Fruit fly (Drosophila melanogaster) Kc167 (cell line): ENCODE data around the gene Arglu1.

Experiments
- Myc ChIP-seq: fragments of >200 bp; optimal IDR thresholded peaks from 2 replicates; lab custom pipeline; 2017; ENCODE audit warnings: missing external identifiers
- Sin3A ChIP-seq: fragments of >200 bp; optimal IDR thresholded peaks from 2 replicates; lab custom pipeline; 2018; ENCODE audit warnings: missing external identifiers
- h ChIP-seq: fragments of >200 bp; optimal IDR thresholded peaks from 3 replicates; lab custom pipeline; 2018; ENCODE audit warnings: missing external identifiers
- insv ChIP-seq: fragments of >200 bp; optimal IDR thresholded peaks from 3 replicates; lab custom pipeline; 2018; ENCODE audit warnings: missing external identifiers
- psq ChIP-seq: fragments of >200 bp; optimal IDR thresholded peaks from 2 replicates; lab custom pipeline; 2017; ENCODE audit warnings: missing external identifiers
- ttk ChIP-seq: sonication (Bioruptor generic); optimal IDR thresholded peaks from 2 replicates; lab custom pipeline; 2017; ENCODE audit warnings: missing external identifiers

DNA sequence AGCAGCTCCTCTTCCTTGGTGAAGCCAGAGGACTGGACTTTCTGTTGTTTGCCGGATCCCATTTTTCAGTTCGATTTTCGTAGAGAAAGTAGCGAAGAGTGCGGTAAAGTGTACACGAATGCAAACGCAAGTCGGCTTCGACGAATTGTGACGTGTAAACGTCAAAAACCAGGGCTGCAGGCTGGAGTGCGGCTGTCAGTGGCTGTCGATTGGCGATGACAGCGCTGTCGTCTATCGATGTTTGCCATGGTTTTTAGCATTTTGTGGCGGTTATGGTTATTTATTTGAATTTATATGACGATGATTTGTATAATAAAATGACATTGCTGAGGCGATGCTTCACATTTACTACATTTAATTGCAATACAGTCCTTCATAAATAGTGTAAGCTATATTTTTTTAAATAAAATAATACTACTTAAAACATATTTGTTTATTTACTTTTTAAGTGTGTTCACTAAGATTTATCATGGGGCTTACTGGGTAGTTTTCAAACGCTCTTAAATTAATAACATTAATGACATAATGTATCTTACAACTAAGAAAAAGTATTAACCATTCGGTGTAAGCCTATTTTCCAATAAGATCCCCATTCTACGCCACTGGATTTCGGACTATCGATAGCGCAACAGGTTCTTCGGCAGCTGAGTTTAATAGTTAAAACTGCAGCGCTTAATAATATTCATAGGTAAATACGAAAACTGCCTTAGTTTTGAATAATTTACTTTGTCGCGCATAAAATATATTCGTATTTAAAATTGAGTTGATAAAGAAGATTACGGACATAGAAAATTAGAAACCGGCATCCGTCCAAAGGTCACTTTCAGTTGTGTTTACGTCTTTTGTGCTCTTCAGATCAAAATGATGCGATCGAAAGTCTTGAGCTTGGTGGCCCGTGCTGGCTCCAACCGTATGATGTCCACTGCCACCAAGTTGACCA, 19.6 kb downstream of the Arglu1 start, which contains the start of the genes CG5885 and CG4598:
- no peak for TF ChIP-seq h
- no peak for TF ChIP-seq psq (lab: Kevin White, UChicago)
- no peak for TF ChIP-seq Myc
- TF ChIP-seq ttk (lab: Kevin White, UChicago), result no peak
- TF ChIP-seq Sin3A (lab: Kevin White, UChicago), result no peak
- no peak for TF ChIP-seq insv (lab: Kevin White, UChicago)
